Worm (Caenorhabditis elegans) whole organism, L3 larva: ENCODE data around the gene cyk-3.

Source experiments
- nhr-23 ChIP-seq: fragments of 150-350 bp; optimal IDR thresholded peaks from 2 replicates; lab custom pipeline; 2014; ENCODE audit warnings: missing biosample characterization, missing genetic modification reagents, missing genetic modification characterization
- pha-4 ChIP-seq: fragments of 150-350 bp; optimal IDR thresholded peaks from 2 replicates; lab custom pipeline; 2014; ENCODE audit warnings: missing biosample characterization, missing genetic modification reagents, missing genetic modification characterization

ce11 chrIII:5992913-5993312, 27.0 kb upstream of the cyk-3 start, which contains the start of gene T04C9.1:
- no peak for TF ChIP-seq pha-4 (tag; lab: Kevin White, UChicago)
- no peak for TF ChIP-seq nhr-23 (tag; lab: Kevin White, UChicago)
